Fruit fly (Drosophila melanogaster) whole organism, embryonic: ENCODE results near the gene CG12538.

ENCODE experiments used
- Asciz ChIP-seq: fragments of 200-800 bp; sonication (Bioruptor generic); optimal IDR thresholded peaks from 2 replicates; lab custom pipeline; 2017; ENCODE audit warnings: missing biosample characterization, mild to moderate bottlenecking, missing genetic modification characterization, missing genetic modification reagents
- Blimp-1 ChIP-seq: fragments of 200-800 bp; sonication (Bioruptor generic); optimal IDR thresholded peaks from 3 replicates; lab custom pipeline; 2018; ENCODE audit warnings: missing biosample characterization, missing genetic modification characterization, mild to moderate bottlenecking, moderate library complexity, missing genetic modification reagents
- Bteb2 ChIP-seq: fragments of 200-800 bp; sonication (Bioruptor generic); optimal IDR thresholded peaks from 2 replicates; lab custom pipeline; 2016; ENCODE audit warnings: missing biosample characterization, missing genetic modification characterization
- C15 ChIP-seq: fragments of 200-800 bp; sonication (Bioruptor generic); IDR thresholded peaks from 3 replicates; pipeline ENCODE4 v1.3.6; 2022; ENCODE audit warnings: missing biosample characterization, missing genetic modification characterization
- CG10431 ChIP-seq: fragments of 200-800 bp; sonication (Bioruptor generic); optimal IDR thresholded peaks from 3 replicates; lab custom pipeline; 2018; ENCODE audit warnings: missing biosample characterization, mild to moderate bottlenecking, missing genetic modification characterization
- CG11456 ChIP-seq: fragments of 200-800 bp; sonication (Bioruptor generic); IDR thresholded peaks from 3 replicates; pipeline ENCODE4 v1.3.6; 2022; ENCODE audit warnings: missing biosample characterization, missing genetic modification characterization
- CG11695 ChIP-seq: fragments of 200-800 bp; sonication (Bioruptor generic); IDR thresholded peaks from 3 replicates; pipeline ENCODE4 v1.3.6; 2022; ENCODE audit warnings: missing biosample characterization, missing genetic modification characterization
- CG11723 ChIP-seq: fragments of 200-800 bp; sonication (Bioruptor generic); optimal IDR thresholded peaks from 2 replicates; lab custom pipeline; 2017; ENCODE audit warnings: missing biosample characterization, mild to moderate bottlenecking, missing genetic modification characterization
- CG12071 ChIP-seq: fragments of 200-800 bp; sonication (Bioruptor generic); optimal IDR thresholded peaks from 3 replicates; lab custom pipeline; 2018; ENCODE audit warnings: missing biosample characterization, mild to moderate bottlenecking, missing genetic modification characterization
- CG12155 ChIP-seq: fragments of 200-800 bp; sonication (Bioruptor generic); optimal IDR thresholded peaks from 3 replicates; lab custom pipeline; 2016; ENCODE audit warnings: missing biosample characterization, missing genetic modification characterization
- CG15696 ChIP-seq: fragments of 200-800 bp; sonication (Bioruptor generic); optimal IDR thresholded peaks from 2 replicates; lab custom pipeline; 2019; ENCODE audit warnings: missing biosample characterization, mild to moderate bottlenecking, missing genetic modification characterization, moderate library complexity
- CG16813 ChIP-seq: fragments of 200-800 bp; sonication (Bioruptor generic); IDR thresholded peaks from 3 replicates; pipeline ENCODE4 v1.3.6; 2022; ENCODE audit warnings: missing biosample characterization, missing genetic modification characterization; ENCODE audit not compliant: partially characterized antibody
- CG17829 ChIP-seq: fragments of 200-800 bp; optimal IDR thresholded peaks from 2 replicates; lab custom pipeline; 2019; ENCODE audit warnings: missing biosample characterization, mild to moderate bottlenecking, missing genetic modification characterization, moderate library complexity
- CG17912 ChIP-seq: fragments of 200-800 bp; sonication (Bioruptor generic); optimal IDR thresholded peaks from 2 replicates; lab custom pipeline; 2018; ENCODE audit warnings: missing biosample characterization, mild to moderate bottlenecking, missing genetic modification characterization
- CG1832 ChIP-seq: fragments of 200-800 bp; sonication (Bioruptor generic); optimal IDR thresholded peaks from 2 replicates; lab custom pipeline; 2017; ENCODE audit warnings: missing biosample characterization, mild to moderate bottlenecking, missing genetic modification characterization, inconsistent platforms
- CG2199 ChIP-seq: fragments of 200-800 bp; sonication (Bioruptor generic); IDR thresholded peaks from 3 replicates; pipeline ENCODE4 v1.3.6; 2022; ENCODE audit warnings: missing biosample characterization, missing genetic modification characterization
- CG30403 ChIP-seq: fragments of 200-800 bp; sonication (Bioruptor generic); optimal IDR thresholded peaks from 3 replicates; lab custom pipeline; 2016; ENCODE audit warnings: missing biosample characterization, missing genetic modification characterization
- CG31441 ChIP-seq: fragments of 200-800 bp; sonication (Bioruptor generic); IDR thresholded peaks from 2 replicates; pipeline ENCODE4 v1.3.6; 2022; ENCODE audit warnings: missing biosample characterization, missing genetic modification characterization
- CG33213 ChIP-seq: fragments of 200-800 bp; sonication (Bioruptor generic); optimal IDR thresholded peaks from 3 replicates; lab custom pipeline; 2016; ENCODE audit warnings: missing biosample characterization, missing genetic modification characterization
- CG34376 ChIP-seq: fragments of 200-800 bp; sonication (Bioruptor generic); optimal IDR thresholded peaks from 2 replicates; lab custom pipeline; 2018; ENCODE audit warnings: missing biosample characterization, mild to moderate bottlenecking, missing genetic modification characterization
- CG4854 ChIP-seq: fragments of 200-800 bp; sonication (Bioruptor generic); optimal IDR thresholded peaks from 2 replicates; lab custom pipeline; 2016; ENCODE audit warnings: missing biosample characterization, missing genetic modification characterization, inconsistent platforms
- CG6683 ChIP-seq: fragments of 200-800 bp; sonication (Bioruptor generic); optimal IDR thresholded peaks from 2 replicates; lab custom pipeline; 2017; ENCODE audit warnings: missing biosample characterization, mild to moderate bottlenecking, missing genetic modification characterization, missing genetic modification reagents
- CG7271 ChIP-seq: fragments of 200-800 bp; sonication (Bioruptor generic); optimal IDR thresholded peaks from 2 replicates; lab custom pipeline; 2018; ENCODE audit warnings: missing biosample characterization, mild to moderate bottlenecking, missing genetic modification characterization, moderate library complexity
- CG7786 ChIP-seq: fragments of 200-800 bp; sonication (Bioruptor generic); optimal IDR thresholded peaks from 2 replicates; lab custom pipeline; 2016; ENCODE audit warnings: missing biosample characterization, missing genetic modification characterization
- CG8359 ChIP-seq: fragments of 200-800 bp; sonication (Bioruptor generic); optimal IDR thresholded peaks from 2 replicates; lab custom pipeline; 2017; ENCODE audit warnings: missing biosample characterization, mild to moderate bottlenecking, missing genetic modification characterization, borderline replicate concordance
- D19A ChIP-seq: fragments of 200-800 bp; optimal IDR thresholded peaks from 3 replicates; lab custom pipeline; 2019; ENCODE audit warnings: missing biosample characterization, mild to moderate bottlenecking, missing genetic modification characterization, moderate library complexity
- Dip2 ChIP-seq: fragments of 200-800 bp; sonication (Bioruptor generic); IDR thresholded peaks from 2 replicates; pipeline ENCODE4 v1.3.6; 2022; ENCODE audit warnings: missing biosample characterization, missing genetic modification characterization
- E2f1 ChIP-seq: fragments of 200-800 bp; sonication (Bioruptor generic); IDR thresholded peaks from 2 replicates; pipeline ENCODE4 v1.3.6; 2022; ENCODE audit warnings: missing biosample characterization, missing genetic modification characterization
- HLHmδ ChIP-seq: fragments of 200-800 bp; sonication (Bioruptor generic); optimal IDR thresholded peaks from 2 replicates; lab custom pipeline; 2018; ENCODE audit warnings: missing biosample characterization, mild to moderate bottlenecking, missing genetic modification characterization, moderate library complexity
- HmgZ ChIP-seq: fragments of 200-800 bp; sonication (Bioruptor generic); optimal IDR thresholded peaks from 2 replicates; lab custom pipeline; 2018; ENCODE audit warnings: missing biosample characterization, mild to moderate bottlenecking, missing genetic modification characterization
- Hr3 ChIP-seq: fragments of 200-800 bp; sonication (Bioruptor generic); optimal IDR thresholded peaks from 3 replicates; lab custom pipeline; 2016; ENCODE audit warnings: missing biosample characterization, missing genetic modification characterization
- Hr51 ChIP-seq, 2 experiments: fragments of 200-800 bp; sonication (Bioruptor generic); optimal IDR thresholded peaks; 2 replicates in 1 of 2; 3 replicates in 1 of 2; lab custom pipeline; 2016 to 2018; ENCODE audit warnings: missing biosample characterization in 2 of 2, missing genetic modification characterization in 2 of 2, mild to moderate bottlenecking in 1 of 2, moderate library complexity in 1 of 2
- NFAT ChIP-seq: fragments of 200-800 bp; sonication (Bioruptor generic); IDR thresholded peaks from 2 replicates; pipeline ENCODE4 v1.3.6; 2022; ENCODE audit warnings: missing biosample characterization, missing genetic modification characterization
- Neu2 ChIP-seq: fragments of 200-800 bp; sonication (Bioruptor generic); optimal IDR thresholded peaks from 3 replicates; lab custom pipeline; 2016; ENCODE audit warnings: missing biosample characterization, missing genetic modification characterization, borderline replicate concordance
- ase ChIP-seq: fragments of 200-800 bp; sonication (Bioruptor generic); IDR thresholded peaks from 3 replicates; pipeline ENCODE4 v1.3.6; 2022; ENCODE audit warnings: missing biosample characterization, missing genetic modification characterization
- az2 ChIP-seq: fragments of 200-800 bp; sonication (Bioruptor generic); optimal IDR thresholded peaks from 3 replicates; lab custom pipeline; 2016; ENCODE audit warnings: missing biosample characterization, missing genetic modification characterization
- cas ChIP-seq: fragments of 200-800 bp; sonication (Bioruptor generic); IDR thresholded peaks from 2 replicates; pipeline ENCODE4 v1.3.6; 2022; ENCODE audit warnings: missing biosample characterization, missing genetic modification characterization
- chif ChIP-seq, 2 experiments: fragments of 200-800 bp; sonication (Bioruptor generic); optimal IDR thresholded peaks; 3 replicates each; lab custom pipeline; 2016; ENCODE audit warnings: missing biosample characterization in 2 of 2, missing genetic modification characterization in 2 of 2
- chinmo ChIP-seq: fragments of 200-800 bp; sonication (Bioruptor generic); IDR thresholded peaks from 4 replicates; pipeline ENCODE4 v1.3.6; 2022; ENCODE audit warnings: missing biosample characterization, missing genetic modification characterization; ENCODE audit not compliant: partially characterized antibody
- ci ChIP-seq: fragments of 200-800 bp; sonication (Bioruptor generic); IDR thresholded peaks from 3 replicates; pipeline ENCODE4 v1.3.6; 2022; ENCODE audit warnings: missing biosample characterization, missing genetic modification characterization
- gcm ChIP-seq: fragments of 200-800 bp; sonication (Bioruptor generic); optimal IDR thresholded peaks from 2 replicates; lab custom pipeline; 2019; ENCODE audit warnings: missing biosample characterization, mild to moderate bottlenecking, missing genetic modification characterization, moderate library complexity
- gem ChIP-seq: fragments of 200-800 bp; sonication (Bioruptor generic); optimal IDR thresholded peaks from 2 replicates; lab custom pipeline; 2019; ENCODE audit warnings: missing biosample characterization, mild to moderate bottlenecking, missing genetic modification characterization, moderate library complexity
- grn ChIP-seq: fragments of 200-800 bp; sonication (Bioruptor generic); optimal IDR thresholded peaks from 3 replicates; lab custom pipeline; 2017; ENCODE audit warnings: missing biosample characterization, missing genetic modification characterization
- hth ChIP-seq: fragments of >200 bp; optimal IDR thresholded peaks from 2 replicates; lab custom pipeline; 2017; ENCODE audit warnings: inconsistent platforms
- klu ChIP-seq: fragments of 200-800 bp; sonication (Bioruptor generic); IDR thresholded peaks from 2 replicates; pipeline ENCODE4 v1.3.6; 2022; ENCODE audit warnings: missing biosample characterization, missing genetic modification characterization
- row ChIP-seq: fragments of 200-800 bp; sonication (Bioruptor generic); IDR thresholded peaks from 3 replicates; pipeline ENCODE4 v1.3.6; 2022; ENCODE audit warnings: missing biosample characterization, missing genetic modification characterization
- sens ChIP-seq: fragments of 200-800 bp; sonication (Bioruptor generic); peaks from one replicate; lab custom pipeline; 2016; ENCODE audit warnings: missing biosample characterization, missing genetic modification characterization
- sisA ChIP-seq: fragments of 200-800 bp; sonication (Bioruptor generic); IDR thresholded peaks from 2 replicates; pipeline ENCODE4 v1.3.6; 2022; ENCODE audit warnings: missing biosample characterization, missing genetic modification characterization
- tx ChIP-seq: fragments of 200-800 bp; sonication (Bioruptor generic); optimal IDR thresholded peaks from 2 replicates; lab custom pipeline; 2016; ENCODE audit warnings: missing biosample characterization, missing genetic modification characterization
- vvl ChIP-seq: fragments of 200-800 bp; sonication (Bioruptor generic); IDR thresholded peaks from 2 replicates; pipeline ENCODE4 v1.3.6; 2022; ENCODE audit warnings: missing biosample characterization, missing genetic modification characterization

Gene CG12538

DNA sequence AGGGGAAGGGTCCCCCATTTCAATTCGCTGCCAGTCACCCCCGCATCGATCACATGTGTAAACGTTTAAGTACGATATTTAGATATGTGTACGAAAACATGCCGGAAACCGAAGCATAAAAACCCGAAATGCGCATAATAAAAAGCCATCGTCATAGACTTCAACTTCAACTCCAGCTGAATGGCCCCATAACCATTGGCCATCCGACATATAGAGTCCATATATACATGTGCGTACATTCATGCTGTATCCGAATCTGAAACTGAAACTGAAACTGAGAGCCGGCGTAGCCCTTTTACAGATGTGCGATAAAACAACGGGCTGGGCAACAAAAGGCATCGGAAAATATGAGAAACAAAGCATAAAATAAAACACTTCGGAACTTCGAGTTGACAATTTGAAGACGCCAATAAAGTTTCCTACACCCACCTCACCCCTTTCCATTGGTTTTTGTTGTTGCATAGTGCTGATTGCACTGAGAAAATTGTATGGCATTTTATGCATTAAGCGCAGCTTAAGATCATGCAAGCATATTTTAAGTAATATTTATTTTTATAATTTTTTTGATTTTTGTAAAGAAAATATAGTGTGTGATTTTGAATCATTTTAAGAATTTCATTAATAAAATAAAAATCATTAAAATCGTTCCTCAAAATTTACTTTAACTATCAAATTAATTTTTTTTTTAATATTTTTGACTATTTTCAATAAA lies 24.6 kb upstream of the CG12538 start (continued):
- peak; percentile 24 for TF ChIP-seq Asciz (GFP tag; lab: Kevin White, UChicago)
- no peak for TF ChIP-seq CG16813 (GFP tag; lab: Robert Waterston, UW)
- no peak for TF ChIP-seq CG4854
- peak; percentile 68 for TF ChIP-seq CG31441 (GFP tag; lab: Robert Waterston, UW)
- TF ChIP-seq C15 (GFP tag; lab: Robert Waterston, UW) = no peak
- no peak for TF ChIP-seq sisA (GFP tag; lab: Robert Waterston, UW)
- TF ChIP-seq HmgZ (tag; lab: Kevin White, UChicago) = no peak
- no peak for TF ChIP-seq CG6683 (GFP tag; lab: Kevin White, UChicago)
- TF ChIP-seq vvl = no peak
- TF ChIP-seq chinmo (GFP tag; lab: Robert Waterston, UW) = 0 out of 4 replicates have a peak, but pooled peaks have one; percentile 58
- peak; percentile 45 for TF ChIP-seq CG17829 (tag; lab: Kevin White, UChicago)
- TF ChIP-seq cas (GFP tag; lab: Robert Waterston, UW) = no peak
- TF ChIP-seq CG12071 (GFP tag; lab: Kevin White, UChicago) = no peak
- TF ChIP-seq CG7271 (tag; lab: Kevin White, UChicago) = no peak
- peak; percentile 53 for TF ChIP-seq Blimp-1
- TF ChIP-seq tx (GFP tag; lab: Kevin White, UChicago) = no peak
- TF ChIP-seq CG7786 (GFP tag; lab: Kevin White, UChicago) = no peak
- TF ChIP-seq CG2199 (GFP tag; lab: Robert Waterston, UW) = peak; percentile 70; the same call in 1 of the 3 replicates
- TF ChIP-seq ci = no peak
- TF ChIP-seq D19A (tag; lab: Kevin White, UChicago) = peak; percentile 51
- no peak for TF ChIP-seq Bteb2 (GFP tag; lab: Kevin White, UChicago)
- no peak for TF ChIP-seq gcm (GFP tag; lab: Kevin White, UChicago)
- no peak for TF ChIP-seq CG34376 (GFP tag; lab: Kevin White, UChicago)
- no peak for TF ChIP-seq Neu2 (GFP tag; lab: Kevin White, UChicago)
- no peak for TF ChIP-seq CG8359
- no peak for TF ChIP-seq ase (GFP tag; lab: Robert Waterston, UW)
- no peak for TF ChIP-seq Hr3
- no peak for TF ChIP-seq CG33213 (GFP tag; lab: Kevin White, UChicago)
- TF ChIP-seq az2 = peak; percentile 18
- TF ChIP-seq E2f1 (GFP tag; lab: Robert Waterston, UW) = no peak
- TF ChIP-seq CG10431 = no peak
- TF ChIP-seq HLHmδ (GFP tag; lab: Kevin White, UChicago) = no peak
- TF ChIP-seq chif (GFP tag; optimal IDR thresholded peaks at IDR 0.05; lab: Kevin White, UChicago) = no peak
- TF ChIP-seq Hr51 (GFP tag; optimal IDR thresholded peaks at IDR 0.05; lab: Kevin White, UChicago) = peak in 1 of 2 experiments; percentile 36
- no peak for TF ChIP-seq CG1832 (GFP tag; lab: Kevin White, UChicago)
- TF ChIP-seq CG11695 (GFP tag; lab: Robert Waterston, UW) = no peak
- TF ChIP-seq CG12155 (GFP tag; lab: Kevin White, UChicago) = no peak
- TF ChIP-seq CG17912 (GFP tag; lab: Kevin White, UChicago) = no peak
- peak; percentile 47 for TF ChIP-seq grn (GFP tag; lab: Kevin White, UChicago)
- TF ChIP-seq klu (GFP tag; lab: Robert Waterston, UW) = no peak
- peak; percentile 14 for TF ChIP-seq sens
- no peak for TF ChIP-seq Dip2
- peak; percentile 73 for TF ChIP-seq gem (tag; lab: Kevin White, UChicago)
- TF ChIP-seq CG11723 (GFP tag; lab: Kevin White, UChicago) = no peak
- TF ChIP-seq hth (lab: Kevin White, UChicago) = no peak
- TF ChIP-seq CG30403 (GFP tag; lab: Kevin White, UChicago) = no peak
- TF ChIP-seq NFAT (GFP tag; lab: Robert Waterston, UW) = no peak
- TF ChIP-seq CG15696 = no peak
- no peak for TF ChIP-seq row (GFP tag; lab: Robert Waterston, UW)
- 0 out of 3 replicates have a peak, but pooled peaks have one; percentile 46 for TF ChIP-seq CG11456 (GFP tag; lab: Robert Waterston, UW)
